Worm (Caenorhabditis elegans) whole organism, L1 larva: ENCODE data around the gene rgs-5.

Source experiments
- ama-1 ChIP-seq: fragments of 150-350 bp; optimal IDR thresholded peaks from 2 replicates; lab custom pipeline; 2014
- efl-3 ChIP-seq: fragments of 200-800 bp; sonication (Bioruptor generic); optimal IDR thresholded peaks from 2 replicates; lab custom pipeline; 2018; ENCODE audit warnings: mild to moderate bottlenecking, missing genetic modification characterization, missing compliant biosample characterization
- egl-27 ChIP-seq, 2 experiments: fragments of 150-350 bp in 1 of 2; sonication (generic microtip); optimal IDR thresholded peaks; 3 replicates each; lab custom pipeline; 2017 to 2018; ENCODE audit warnings: missing biosample characterization in 2 of 2, missing genetic modification characterization in 2 of 2, missing genetic modification reagents in 2 of 2
- hlh-17 ChIP-seq: fragments of 200-800 bp; sonication (Bioruptor generic); optimal IDR thresholded peaks from 2 replicates; lab custom pipeline; 2018; ENCODE audit warnings: missing genetic modification characterization, mild to moderate bottlenecking, missing compliant biosample characterization, moderate library complexity, borderline replicate concordance
- hlh-4 ChIP-seq: sonication (generic microtip); optimal IDR thresholded peaks from 2 replicates; lab custom pipeline; 2016; ENCODE audit warnings: mild to moderate bottlenecking, missing genetic modification characterization, missing compliant biosample characterization
- lin-13 ChIP-seq: fragments of 150-350 bp; optimal IDR thresholded peaks from 2 replicates; lab custom pipeline; 2014; ENCODE audit warnings: missing biosample characterization, missing genetic modification reagents, missing genetic modification characterization
- lin-39 ChIP-seq: fragments of 150-350 bp; optimal IDR thresholded peaks from 2 replicates; lab custom pipeline; 2014; ENCODE audit warnings: missing biosample characterization, missing genetic modification reagents, missing genetic modification characterization
- nhr-90 ChIP-seq: sonication (generic microtip); optimal IDR thresholded peaks from 2 replicates; lab custom pipeline; 2016; ENCODE audit warnings: mild to moderate bottlenecking, missing genetic modification characterization, missing compliant biosample characterization; ENCODE audit not compliant: poor library complexity
- pqm-1 ChIP-seq: sonication (generic microtip); optimal IDR thresholded peaks from 3 replicates; lab custom pipeline; 2017; ENCODE audit warnings: missing biosample characterization, missing genetic modification characterization
- snpc-4 ChIP-seq: fragments of 150-350 bp; optimal IDR thresholded peaks from 2 replicates; lab custom pipeline; 2014; ENCODE audit warnings: missing biosample characterization, missing genetic modification characterization

DNA sequence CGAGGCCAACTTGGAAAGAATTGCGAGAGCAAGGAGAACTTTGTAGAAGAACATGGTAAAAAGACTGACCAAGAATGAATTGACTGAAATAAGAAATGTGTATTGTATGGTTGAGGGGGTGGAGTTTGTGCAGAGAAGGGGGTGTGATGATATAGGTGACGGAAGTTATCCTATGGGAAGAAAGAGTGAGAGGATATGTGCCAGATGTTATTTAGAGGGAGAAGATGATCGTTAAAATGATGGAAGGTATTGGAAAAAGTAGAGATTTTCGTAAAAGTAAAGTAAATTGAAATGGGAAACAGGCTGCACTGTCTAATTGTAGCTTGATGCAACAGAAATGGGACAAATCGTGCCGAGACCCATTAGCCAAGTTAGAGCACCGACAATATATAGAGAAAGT, 41.4 kb upstream of the rgs-5 start, which contains the start of gene sdz-21:
- TF ChIP-seq lin-13 (GFP tag; lab: Kevin White, UChicago) (no peak), ama-1 (lab: Kevin White, UChicago) (no peak), hlh-4 (no peak), egl-27 (tag; optimal IDR thresholded peaks at IDR 0.05; lab: Kevin White, UChicago) (no peak), efl-3 (no peak), lin-39 (tag; lab: Kevin White, UChicago) (no peak), pqm-1 (tag; lab: Kevin White, UChicago) (no peak), nhr-90 (no peak), snpc-4 (tag; lab: Kevin White, UChicago) (no peak), hlh-17 (GFP tag; lab: Kevin White, UChicago) (no peak)
